Worm (Caenorhabditis elegans) whole organism, L4 larva: ENCODE measurements around the gene nhr-213.

Source experiments
- D1046.2 ChIP-seq: fragments of 200-800 bp; sonication (Bioruptor generic); IDR thresholded peaks from 2 replicates; pipeline ENCODE4 v1.3.6; 2022; ENCODE audit warnings: missing genetic modification characterization, missing compliant biosample characterization
- F26F4.8 ChIP-seq: fragments of 200-800 bp; sonication (Bioruptor generic); conservative IDR thresholded peaks from 2 replicates; pipeline ENCODE4 v1.3.6; 2022; ENCODE audit warnings: missing genetic modification characterization, missing compliant biosample characterization
- F44E2.7 ChIP-seq: fragments of 200-800 bp; sonication (Bioruptor generic); IDR thresholded peaks from 2 replicates; pipeline ENCODE4 v2.1.2; 2022; ENCODE audit warnings: missing genetic modification characterization, missing compliant biosample characterization
- F49E8.2 ChIP-seq: sonication (generic microtip); optimal IDR thresholded peaks from 2 replicates; lab custom pipeline; 2016; ENCODE audit warnings: missing compliant biosample characterization, mild to moderate bottlenecking, missing genetic modification characterization, borderline replicate concordance
- R02D3.7 ChIP-seq: fragments of 150-350 bp; sonication (generic microtip); optimal IDR thresholded peaks from 3 replicates; lab custom pipeline; 2014; ENCODE audit warnings: missing biosample characterization, missing genetic modification characterization
- T20F7.1 ChIP-seq: fragments of 200-800 bp; sonication (Bioruptor generic); optimal IDR thresholded peaks from 2 replicates; lab custom pipeline; 2018; ENCODE audit warnings: mild to moderate bottlenecking, missing genetic modification characterization, missing compliant biosample characterization
- aly-2 ChIP-seq: sonication (generic microtip); optimal IDR thresholded peaks from 2 replicates; lab custom pipeline; 2018; ENCODE audit warnings: missing biosample characterization, missing genetic modification characterization
- ama-1 ChIP-seq: fragments of 150-350 bp; optimal IDR thresholded peaks from 2 replicates; lab custom pipeline; 2014; ENCODE audit warnings: inconsistent platforms, mixed read lengths
- ceh-20 ChIP-seq: fragments of 200-800 bp; sonication (Bioruptor generic); IDR thresholded peaks from 2 replicates; pipeline ENCODE4 v1.3.6; 2022; ENCODE audit warnings: missing genetic modification reagents, missing genetic modification characterization, missing compliant biosample characterization
- ceh-28 ChIP-seq: fragments of 150-350 bp; optimal IDR thresholded peaks from 2 replicates; lab custom pipeline; 2014; ENCODE audit warnings: missing biosample characterization, missing genetic modification reagents, missing genetic modification characterization
- ceh-32 ChIP-seq: sonication (generic microtip); optimal IDR thresholded peaks from 2 replicates; lab custom pipeline; 2016; ENCODE audit warnings: mild to moderate bottlenecking, missing genetic modification characterization, missing compliant biosample characterization; ENCODE audit not compliant: poor library complexity
- ceh-44 ChIP-seq: fragments of 200-800 bp; sonication (Bioruptor generic); IDR thresholded peaks from 2 replicates; pipeline ENCODE4 v1.3.6; 2022; ENCODE audit warnings: missing genetic modification reagents, missing genetic modification characterization, missing compliant biosample characterization
- ceh-82 ChIP-seq: sonication (generic microtip); optimal IDR thresholded peaks from 2 replicates; lab custom pipeline; 2017; ENCODE audit warnings: missing biosample characterization, missing genetic modification characterization
- ces-1 ChIP-seq: fragments of 150-350 bp; sonication (generic microtip); optimal IDR thresholded peaks from 4 replicates; lab custom pipeline; 2014; ENCODE audit warnings: missing biosample characterization, missing genetic modification reagents, missing genetic modification characterization
- cey-2 ChIP-seq: sonication (generic microtip); optimal IDR thresholded peaks from 3 replicates; lab custom pipeline; 2017; ENCODE audit warnings: missing genetic modification characterization, mild to moderate bottlenecking, missing compliant biosample characterization, antibody characterized with exemption, borderline replicate concordance; ENCODE audit not compliant: insufficient read depth
- daf-12 ChIP-seq: fragments of 150-350 bp; optimal IDR thresholded peaks from 2 replicates; lab custom pipeline; 2014; ENCODE audit warnings: missing biosample characterization, missing genetic modification reagents, missing genetic modification characterization
- daf-8 ChIP-seq: fragments of 200-800 bp; sonication (Bioruptor generic); IDR thresholded peaks from 2 replicates; pipeline ENCODE4 v1.3.6; 2022; ENCODE audit warnings: missing genetic modification characterization, missing compliant biosample characterization
- dmd-6 ChIP-seq: fragments of 200-800 bp; sonication (Bioruptor generic); IDR thresholded peaks from 2 replicates; pipeline ENCODE4 v1.3.6; 2022; ENCODE audit warnings: missing genetic modification reagents, missing genetic modification characterization, missing compliant biosample characterization
- dmd-8 ChIP-seq: fragments of 200-800 bp; sonication (Bioruptor generic); IDR thresholded peaks from 2 replicates; pipeline ENCODE4 v1.3.6; 2022; ENCODE audit warnings: missing genetic modification characterization, missing compliant biosample characterization
- dmd-9 ChIP-seq: fragments of 200-800 bp; sonication (Bioruptor generic); IDR thresholded peaks from 2 replicates; pipeline ENCODE4 v1.3.6; 2022; ENCODE audit warnings: missing genetic modification reagents, missing genetic modification characterization, missing compliant biosample characterization
- dpl-1 ChIP-seq: fragments of 150-350 bp; optimal IDR thresholded peaks from 2 replicates; lab custom pipeline; 2014; ENCODE audit warnings: missing biosample characterization, missing genetic modification reagents, missing genetic modification characterization
- egl-27 ChIP-seq: sonication (generic microtip); optimal IDR thresholded peaks from 3 replicates; lab custom pipeline; 2017; ENCODE audit warnings: missing biosample characterization, missing genetic modification reagents, missing genetic modification characterization
- fos-1 ChIP-seq: fragments of 150-350 bp; optimal IDR thresholded peaks from 2 replicates; lab custom pipeline; 2014; ENCODE audit warnings: missing biosample characterization, missing genetic modification characterization
- gei-8 ChIP-seq: fragments of 200-800 bp; sonication (Bioruptor generic); optimal IDR thresholded peaks from 2 replicates; lab custom pipeline; 2018; ENCODE audit warnings: mild to moderate bottlenecking, missing genetic modification characterization, missing compliant biosample characterization
- hif-1 ChIP-seq, 2 experiments: sonication (generic microtip); optimal IDR thresholded peaks; 2 replicates each; lab custom pipeline; 2016 to 2017; ENCODE audit warnings: missing compliant biosample characterization in 2 of 2, missing genetic modification characterization in 2 of 2, missing genetic modification reagents in 2 of 2, missing genotype in 2 of 2, mild to moderate bottlenecking in 1 of 2
- hlh-30 ChIP-seq: sonication (generic microtip); optimal IDR thresholded peaks from 2 replicates; lab custom pipeline; 2017; ENCODE audit warnings: antibody characterized with exemption, mild to moderate bottlenecking, missing genetic modification characterization, missing compliant biosample characterization; ENCODE audit not compliant: insufficient read depth
- lin-15B ChIP-seq: fragments of 150-350 bp; sonication (generic microtip); optimal IDR thresholded peaks from 3 replicates; lab custom pipeline; 2014; ENCODE audit warnings: missing biosample characterization, missing genetic modification characterization
- lin-39 ChIP-seq: fragments of 150-350 bp; optimal IDR thresholded peaks from 2 replicates; lab custom pipeline; 2014; ENCODE audit warnings: missing biosample characterization, missing genetic modification reagents, missing genetic modification characterization
- madf-9 ChIP-seq: fragments of 200-800 bp; sonication (Bioruptor generic); conservative IDR thresholded peaks from 2 replicates; pipeline ENCODE4 v1.3.6; 2022; ENCODE audit warnings: missing genetic modification reagents, missing genetic modification characterization, missing compliant biosample characterization
- mdl-1 ChIP-seq, 2 experiments: fragments of 150-350 bp in 1 of 2; sonication (generic microtip) in 1 of 2; optimal IDR thresholded peaks; 2 replicates each; lab custom pipeline; 2014 to 2017; ENCODE audit warnings: missing biosample characterization in 2 of 2, missing genetic modification characterization in 2 of 2
- mep-1 ChIP-seq: fragments of 150-350 bp; sonication (generic microtip); optimal IDR thresholded peaks from 3 replicates; lab custom pipeline; 2014; ENCODE audit warnings: missing biosample characterization, missing genetic modification characterization
- nhr-10 ChIP-seq: fragments of 150-350 bp; optimal IDR thresholded peaks from 2 replicates; lab custom pipeline; 2014; ENCODE audit warnings: missing biosample characterization, missing genetic modification characterization
- nhr-11 ChIP-seq: fragments of 150-350 bp; optimal IDR thresholded peaks from 2 replicates; lab custom pipeline; 2014; ENCODE audit warnings: missing biosample characterization, missing genetic modification characterization
- nhr-25 ChIP-seq: sonication (generic microtip); optimal IDR thresholded peaks from 2 replicates; lab custom pipeline; 2017; ENCODE audit warnings: missing genetic modification characterization, mild to moderate bottlenecking, missing compliant biosample characterization, antibody characterized with exemption, moderate library complexity, borderline replicate concordance; ENCODE audit not compliant: insufficient read depth
- nhr-42 ChIP-seq: fragments of 200-800 bp; sonication (Bioruptor generic); IDR thresholded peaks from 2 replicates; pipeline ENCODE4 v1.3.6; 2022; ENCODE audit warnings: missing genetic modification characterization, missing compliant biosample characterization
- nhr-48 ChIP-seq: sonication (generic microtip); optimal IDR thresholded peaks from 2 replicates; lab custom pipeline; 2016; ENCODE audit warnings: mild to moderate bottlenecking, missing genetic modification characterization, missing compliant biosample characterization
- nhr-76 ChIP-seq: fragments of 150-350 bp; optimal IDR thresholded peaks from 2 replicates; lab custom pipeline; 2014; ENCODE audit warnings: missing biosample characterization, missing genetic modification characterization
- pha-4 ChIP-seq, 2 experiments: fragments of 150-350 bp in 1 of 2; fragments of 200-800 bp in 1 of 2; sonication (Bioruptor generic) in 1 of 2; IDR thresholded peaks in 1 of 2; optimal IDR thresholded peaks in 1 of 2; 2 replicates each; pipeline versions ENCODE4 v1.3.6 to Lab custom; 2014 to 2022; ENCODE audit warnings: missing genetic modification characterization in 2 of 2, missing genetic modification reagents in 2 of 2, missing biosample characterization in 1 of 2, missing compliant biosample characterization in 1 of 2
- php-3 ChIP-seq: fragments of 200-800 bp; sonication (Bioruptor generic); IDR thresholded peaks from 2 replicates; pipeline ENCODE4 v1.3.6; 2022; ENCODE audit warnings: missing genetic modification reagents, missing genetic modification characterization, missing compliant biosample characterization
- saeg-2 ChIP-seq: fragments of 200-800 bp; sonication (Bioruptor generic); IDR thresholded peaks from 2 replicates; pipeline ENCODE4 v1.3.6; 2022; ENCODE audit warnings: missing genetic modification reagents, missing genetic modification characterization, missing compliant biosample characterization
- skn-1 ChIP-seq: fragments of 150-350 bp; optimal IDR thresholded peaks from 2 replicates; lab custom pipeline; 2014; ENCODE audit warnings: missing biosample characterization, missing genetic modification characterization
- spr-1 ChIP-seq: sonication (generic microtip); optimal IDR thresholded peaks from 2 replicates; lab custom pipeline; 2016; ENCODE audit warnings: mild to moderate bottlenecking, missing genetic modification characterization, missing compliant biosample characterization
- tra-1 ChIP-seq: fragments of 200-800 bp; sonication (Bioruptor generic); IDR thresholded peaks from 2 replicates; pipeline ENCODE4 v1.3.6; 2022; ENCODE audit warnings: missing genetic modification reagents, missing genetic modification characterization, missing compliant biosample characterization
- unc-39 ChIP-seq: sonication (generic microtip); optimal IDR thresholded peaks from 2 replicates; lab custom pipeline; 2017; ENCODE audit warnings: missing biosample characterization, missing genetic modification characterization
- unc-62 ChIP-seq, 3 experiments: fragments of 150-350 bp in 1 of 3; sonication (generic microtip); optimal IDR thresholded peaks in 2 of 3; peaks in 1 of 3; 1 replicate in 1 of 3; 2 replicates in 2 of 3; lab custom pipeline; 2014 to 2017; ENCODE audit warnings: missing biosample characterization in 3 of 3, missing genetic modification characterization in 3 of 3, missing genetic modification reagents in 3 of 3, missing genotype in 1 of 3
- vab-7 ChIP-seq: fragments of 200-800 bp; sonication (Bioruptor generic); IDR thresholded peaks from 2 replicates; pipeline ENCODE4 v1.3.6; 2022; ENCODE audit warnings: missing genetic modification reagents, missing genetic modification characterization, missing compliant biosample characterization
- zag-1 ChIP-seq: fragments of 150-350 bp; optimal IDR thresholded peaks from 2 replicates; lab custom pipeline; 2014; ENCODE audit warnings: missing biosample characterization, missing genetic modification characterization
- zfp-2 ChIP-seq: sonication (generic microtip); optimal IDR thresholded peaks from 2 replicates; lab custom pipeline; 2016; ENCODE audit warnings: mild to moderate bottlenecking, missing genetic modification characterization, missing compliant biosample characterization
- zfp-3 ChIP-seq: fragments of 200-800 bp; sonication (Bioruptor generic); conservative IDR thresholded peaks from 2 replicates; pipeline ENCODE4 v1.3.6; 2022; ENCODE audit warnings: missing genetic modification reagents, missing genetic modification characterization, missing compliant biosample characterization
- zip-11 ChIP-seq: fragments of 200-800 bp; sonication (Bioruptor generic); IDR thresholded peaks from 2 replicates; pipeline ENCODE4 v1.3.6; 2022; ENCODE audit warnings: missing genetic modification characterization, missing compliant biosample characterization
- ztf-7 ChIP-seq: fragments of 150-350 bp; optimal IDR thresholded peaks from 2 replicates; lab custom pipeline; 2014; ENCODE audit warnings: missing biosample characterization, missing genetic modification characterization

The nhr-213 gene

DNA sequence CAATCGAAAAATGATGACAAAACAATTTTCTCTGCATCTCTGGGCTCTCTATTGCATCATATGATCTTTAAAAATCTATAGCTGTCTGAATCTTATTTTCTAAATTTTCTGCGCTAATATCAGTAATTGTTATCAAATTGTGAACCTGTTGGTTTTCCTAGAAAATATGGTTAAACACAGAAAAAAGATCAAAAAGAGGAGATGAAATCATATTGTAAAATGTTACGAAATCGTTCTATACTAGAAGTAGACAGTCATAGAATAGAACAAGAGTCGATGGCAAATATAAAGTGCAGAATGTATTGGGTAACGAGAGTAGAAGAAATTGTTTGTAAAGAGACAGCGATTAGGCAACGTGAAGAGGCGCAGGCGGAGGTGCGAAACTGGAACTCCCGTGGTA is 15.9 kb downstream of the nhr-213 start (continued):
- TF ChIP-seq madf-9 (GFP tag; lab: Robert Waterston, UW) (no peak), F26F4.8 (GFP tag; lab: Robert Waterston, UW) (no peak), ceh-82 (tag; lab: Kevin White, UChicago) (no peak), ces-1 (GFP tag; lab: Kevin White, UChicago) (no peak), cey-2 (tag; lab: Kevin White, UChicago) (peak; percentile 82), ceh-32 (tag; lab: Kevin White, UChicago) (no peak), nhr-11 (tag; lab: Kevin White, UChicago) (peak; percentile 26), zfp-3 (GFP tag; lab: Robert Waterston, UW) (no peak), nhr-25 (tag; lab: Kevin White, UChicago) (no peak), zag-1 (tag; lab: Kevin White, UChicago) (no peak), aly-2 (tag; lab: Kevin White, UChicago) (no peak), ceh-20 (GFP tag; lab: Robert Waterston, UW) (no peak), F44E2.7 (no peak), dmd-6 (GFP tag; lab: Robert Waterston, UW) (peak; percentile 87), daf-12 (tag; lab: Kevin White, UChicago) (no peak), php-3 (GFP tag; lab: Robert Waterston, UW) (no peak), nhr-76 (tag; lab: Kevin White, UChicago) (no peak), nhr-10 (tag; lab: Kevin White, UChicago) (no peak), skn-1 (no peak), dmd-8 (GFP tag; lab: Robert Waterston, UW) (no peak), ceh-28 (tag; lab: Kevin White, UChicago) (no peak), fos-1 (tag; lab: Kevin White, UChicago) (no peak), unc-62 (GFP tag; optimal IDR thresholded peaks at IDR 0.05 in 1 of 2; lab: Kevin White, UChicago) (no peak), unc-62 (tag; optimal IDR thresholded peaks at IDR 0.05; lab: Kevin White, UChicago) (no peak), pha-4 (GFP tag; IDR thresholded peaks at IDR 0.05; lab: Robert Waterston, UW) (no peak), pha-4 (tag; optimal IDR thresholded peaks at IDR 0.05; lab: Kevin White, UChicago) (no peak), ama-1 (no peak), dpl-1 (GFP tag; lab: Kevin White, UChicago) (no peak), zip-11 (GFP tag; lab: Robert Waterston, UW) (no peak), lin-15B (tag; lab: Kevin White, UChicago) (no peak), vab-7 (GFP tag; lab: Robert Waterston, UW) (no peak), egl-27 (tag; lab: Kevin White, UChicago) (no peak), R02D3.7 (tag; lab: Kevin White, UChicago) (no peak), hlh-30 (tag; lab: Kevin White, UChicago) (peak; percentile 59), hif-1 (tag; optimal IDR thresholded peaks at IDR 0.05; lab: Kevin White, UChicago) (peak in 1 of 2 experiments; percentile 37), spr-1 (tag; lab: Kevin White, UChicago) (no peak), saeg-2 (GFP tag; lab: Robert Waterston, UW) (no peak), dmd-9 (no peak), lin-39 (tag; lab: Kevin White, UChicago) (no peak), ztf-7 (tag; lab: Kevin White, UChicago) (peak; percentile 95), T20F7.1 (GFP tag; lab: Kevin White, UChicago) (peak; percentile 20), unc-39 (tag; lab: Kevin White, UChicago) (no peak), D1046.2 (no peak), zfp-2 (tag; lab: Kevin White, UChicago) (no peak), daf-8 (GFP tag; lab: Robert Waterston, UW) (no peak), F49E8.2 (tag; lab: Kevin White, UChicago) (no peak), nhr-42 (GFP tag; lab: Robert Waterston, UW) (no peak), mdl-1 (tag; optimal IDR thresholded peaks at IDR 0.05; lab: Kevin White, UChicago) (peak in 1 of 2 experiments; percentile 47), nhr-48 (peak; percentile 80), ceh-44 (no peak), mep-1 (tag; lab: Kevin White, UChicago) (peak; percentile 50), tra-1 (GFP tag; lab: Robert Waterston, UW) (no peak), gei-8 (GFP tag; lab: Kevin White, UChicago) (no peak)
